Worm (Caenorhabditis elegans) whole organism, L2 larva: ENCODE measurements around the gene T24C12.4.

Experiments
- ceh-16 ChIP-seq: fragments of 150-350 bp; optimal IDR thresholded peaks from 2 replicates; lab custom pipeline; 2014; ENCODE audit warnings: missing biosample characterization, missing genetic modification characterization
- dmd-4 ChIP-seq: sonication (generic microtip); optimal IDR thresholded peaks from 2 replicates; lab custom pipeline; 2017; ENCODE audit warnings: missing biosample characterization, missing genetic modification characterization
- egl-27 ChIP-seq: sonication (generic microtip); optimal IDR thresholded peaks from 3 replicates; lab custom pipeline; 2017; ENCODE audit warnings: missing biosample characterization, missing genetic modification reagents, missing genetic modification characterization
- nhr-11 ChIP-seq: fragments of 150-350 bp; optimal IDR thresholded peaks from 2 replicates; lab custom pipeline; 2014; ENCODE audit warnings: missing biosample characterization, missing genetic modification characterization
- nhr-25 ChIP-seq: fragments of 150-350 bp; sonication (generic microtip); optimal IDR thresholded peaks from 3 replicates; lab custom pipeline; 2014; ENCODE audit warnings: missing biosample characterization, missing genetic modification characterization
- nhr-77 ChIP-seq: fragments of 150-350 bp; optimal IDR thresholded peaks from 2 replicates; lab custom pipeline; 2014; ENCODE audit warnings: missing biosample characterization, missing genetic modification characterization
- unc-55 ChIP-seq: fragments of 150-350 bp; sonication (generic microtip); optimal IDR thresholded peaks from 3 replicates; lab custom pipeline; 2014; ENCODE audit warnings: missing biosample characterization, missing genetic modification reagents, missing genetic modification characterization
- ztf-11 ChIP-seq: sonication (generic microtip); optimal IDR thresholded peaks from 2 replicates; lab custom pipeline; 2017; ENCODE audit warnings: missing biosample characterization, missing genetic modification characterization
- ztf-4 ChIP-seq: fragments of 150-350 bp; optimal IDR thresholded peaks from 2 replicates; lab custom pipeline; 2014; ENCODE audit warnings: missing biosample characterization, missing genetic modification characterization

ce11 chrX:2188885-2189284 lies 16.0 kb downstream of the T24C12.4 start:
- TF ChIP-seq nhr-77, result no peak
- TF ChIP-seq nhr-11, result no peak
- no peak for TF ChIP-seq ceh-16 (tag; lab: Kevin White, UChicago)
- no peak for TF ChIP-seq ztf-4 (tag; lab: Kevin White, UChicago)
- TF ChIP-seq unc-55, result no peak
- no peak for TF ChIP-seq nhr-25 (tag; lab: Kevin White, UChicago)
- no peak for TF ChIP-seq egl-27 (tag; lab: Kevin White, UChicago)
- no peak for TF ChIP-seq dmd-4 (tag; lab: Kevin White, UChicago)
- TF ChIP-seq ztf-11 (tag; lab: Kevin White, UChicago), result no peak
